Worm (Caenorhabditis elegans) whole organism, L4/young adult: ENCODE results near the gene Y69A2AR.32.

Experiments used
- dao-5 ChIP-seq: sonication (generic microtip); optimal IDR thresholded peaks from 2 replicates; lab custom pipeline; 2016; ENCODE audit warnings: missing genotype, missing genetic modification characterization, moderate library complexity, missing compliant biosample characterization
- him-1 ChIP-seq: sonication (generic microtip); optimal IDR thresholded peaks from 2 replicates; lab custom pipeline; 2016; ENCODE audit warnings: missing genotype, missing genetic modification reagents, missing genetic modification characterization, missing compliant biosample characterization

ce11 chrIV:2603556-2604021, 6.6 kb upstream of the Y69A2AR.32 start:
- TF ChIP-seq dao-5 (tag; lab: Kevin White, UChicago) (no peak), him-1 (tag; lab: Kevin White, UChicago) (no peak)
